Worm (Caenorhabditis elegans) whole organism, L2 larva: ENCODE data around the gene F21C10.19.

Experiments used
- C34F6.9 ChIP-seq: fragments of 150-350 bp; optimal IDR thresholded peaks from 2 replicates; lab custom pipeline; 2014; ENCODE audit warnings: missing biosample characterization, missing genetic modification characterization
- F13H6.1 ChIP-seq: sonication (generic microtip); optimal IDR thresholded peaks from 2 replicates; lab custom pipeline; 2016; ENCODE audit warnings: missing genetic modification characterization, missing compliant biosample characterization
- Y55F3AM.14 ChIP-seq: fragments of 200-800 bp; sonication (Bioruptor generic); optimal IDR thresholded peaks from 2 replicates; lab custom pipeline; 2018; ENCODE audit warnings: mild to moderate bottlenecking, missing genetic modification characterization, missing compliant biosample characterization
- ZK546.5 ChIP-seq: sonication (generic microtip); optimal IDR thresholded peaks from 2 replicates; lab custom pipeline; 2017; ENCODE audit warnings: missing biosample characterization, missing genetic modification characterization
- alr-1 ChIP-seq: fragments of 150-350 bp; optimal IDR thresholded peaks from 2 replicates; lab custom pipeline; 2014; ENCODE audit warnings: missing biosample characterization, missing genetic modification characterization
- aly-2 ChIP-seq: fragments of 150-350 bp; optimal IDR thresholded peaks from 2 replicates; lab custom pipeline; 2014; ENCODE audit warnings: missing biosample characterization, missing genetic modification characterization
- ama-1 ChIP-seq: fragments of 150-350 bp; optimal IDR thresholded peaks from 2 replicates; lab custom pipeline; 2018; ENCODE audit warnings: inconsistent platforms
- blmp-1 ChIP-seq: sonication (generic microtip); optimal IDR thresholded peaks from 2 replicates; lab custom pipeline; 2017; ENCODE audit warnings: missing genetic modification characterization, mild to moderate bottlenecking, missing compliant biosample characterization, antibody characterized with exemption, moderate library complexity; ENCODE audit not compliant: insufficient read depth
- ceh-82 ChIP-seq: fragments of 150-350 bp; optimal IDR thresholded peaks from 2 replicates; lab custom pipeline; 2014; ENCODE audit warnings: missing biosample characterization, missing genetic modification characterization
- crh-2 ChIP-seq: sonication (generic microtip); optimal IDR thresholded peaks from 2 replicates; lab custom pipeline; 2017; ENCODE audit warnings: missing biosample characterization, missing genetic modification characterization
- dmd-4 ChIP-seq: sonication (generic microtip); optimal IDR thresholded peaks from 2 replicates; lab custom pipeline; 2017; ENCODE audit warnings: missing biosample characterization, missing genetic modification characterization
- egl-27 ChIP-seq: sonication (generic microtip); optimal IDR thresholded peaks from 3 replicates; lab custom pipeline; 2017; ENCODE audit warnings: missing biosample characterization, missing genetic modification reagents, missing genetic modification characterization
- elt-1 ChIP-seq: fragments of 150-350 bp; optimal IDR thresholded peaks from 2 replicates; lab custom pipeline; 2014; ENCODE audit warnings: missing biosample characterization, missing genetic modification characterization
- elt-3 ChIP-seq: sonication (generic microtip); optimal IDR thresholded peaks from 2 replicates; lab custom pipeline; 2017; ENCODE audit warnings: missing biosample characterization, missing genetic modification characterization
- fos-1 ChIP-seq: fragments of 150-350 bp; optimal IDR thresholded peaks from 2 replicates; lab custom pipeline; 2014; ENCODE audit warnings: missing biosample characterization, missing genetic modification characterization
- gmeb-1 ChIP-seq: fragments of 150-350 bp; optimal IDR thresholded peaks from 2 replicates; lab custom pipeline; 2014; ENCODE audit warnings: missing biosample characterization, missing genetic modification characterization
- lin-11 ChIP-seq: fragments of 150-350 bp; sonication (generic microtip); optimal IDR thresholded peaks from 2 replicates; lab custom pipeline; 2014; ENCODE audit warnings: missing biosample characterization, missing genetic modification characterization, inconsistent platforms, mixed read lengths
- lin-13 ChIP-seq: fragments of 150-350 bp; optimal IDR thresholded peaks from 2 replicates; lab custom pipeline; 2014; ENCODE audit warnings: missing biosample characterization, missing genetic modification reagents, missing genetic modification characterization
- lin-39 ChIP-seq: fragments of 150-350 bp; optimal IDR thresholded peaks from 2 replicates; lab custom pipeline; 2014; ENCODE audit warnings: missing biosample characterization, missing genetic modification reagents, missing genetic modification characterization
- lsy-2 ChIP-seq, 2 experiments: fragments of 150-350 bp in 1 of 2; sonication (generic microtip) in 1 of 2; optimal IDR thresholded peaks; 2 replicates each; lab custom pipeline; 2014 to 2017; ENCODE audit warnings: missing biosample characterization in 2 of 2, missing genetic modification characterization in 2 of 2
- mab-5 ChIP-seq: fragments of 150-350 bp; optimal IDR thresholded peaks from 2 replicates; lab custom pipeline; 2014; ENCODE audit warnings: missing biosample characterization, missing genetic modification characterization
- mbf-1 ChIP-seq: sonication (generic microtip); optimal IDR thresholded peaks from 2 replicates; lab custom pipeline; 2017; ENCODE audit warnings: missing biosample characterization, missing genetic modification characterization
- mdl-1 ChIP-seq, 2 experiments: fragments of 150-350 bp in 1 of 2; sonication (generic microtip) in 1 of 2; optimal IDR thresholded peaks; 2 replicates each; lab custom pipeline; 2017; ENCODE audit warnings: missing biosample characterization in 2 of 2, missing genetic modification characterization in 2 of 2
- nhr-10 ChIP-seq: sonication (generic microtip); optimal IDR thresholded peaks from 2 replicates; lab custom pipeline; 2017; ENCODE audit warnings: missing biosample characterization, missing genetic modification characterization
- nhr-11 ChIP-seq: fragments of 150-350 bp; optimal IDR thresholded peaks from 2 replicates; lab custom pipeline; 2014; ENCODE audit warnings: missing biosample characterization, missing genetic modification characterization
- nhr-12 ChIP-seq: fragments of 150-350 bp; optimal IDR thresholded peaks from 2 replicates; lab custom pipeline; 2014; ENCODE audit warnings: missing biosample characterization, missing genetic modification characterization
- nhr-129 ChIP-seq: fragments of 150-350 bp; optimal IDR thresholded peaks from 2 replicates; lab custom pipeline; 2014; ENCODE audit warnings: missing biosample characterization, missing genetic modification characterization
- nhr-21 ChIP-seq: fragments of 150-350 bp; optimal IDR thresholded peaks from 2 replicates; lab custom pipeline; 2014; ENCODE audit warnings: missing biosample characterization, missing genetic modification characterization
- nhr-23 ChIP-seq: fragments of 150-350 bp; optimal IDR thresholded peaks from 2 replicates; lab custom pipeline; 2014; ENCODE audit warnings: missing biosample characterization, missing genetic modification reagents, missing genetic modification characterization
- nhr-237 ChIP-seq: fragments of 150-350 bp; optimal IDR thresholded peaks from 2 replicates; lab custom pipeline; 2014; ENCODE audit warnings: missing biosample characterization, missing genetic modification characterization
- nhr-25 ChIP-seq: fragments of 150-350 bp; sonication (generic microtip); optimal IDR thresholded peaks from 3 replicates; lab custom pipeline; 2014; ENCODE audit warnings: missing biosample characterization, missing genetic modification characterization
- nhr-6 ChIP-seq: fragments of 150-350 bp; optimal IDR thresholded peaks from 2 replicates; lab custom pipeline; 2014; ENCODE audit warnings: missing biosample characterization, missing genetic modification characterization
- nhr-77 ChIP-seq: fragments of 150-350 bp; optimal IDR thresholded peaks from 2 replicates; lab custom pipeline; 2014; ENCODE audit warnings: missing biosample characterization, missing genetic modification characterization
- peb-1 ChIP-seq: fragments of 150-350 bp; optimal IDR thresholded peaks from 2 replicates; lab custom pipeline; 2014; ENCODE audit warnings: missing biosample characterization, missing genetic modification characterization
- sem-4 ChIP-seq: fragments of 150-350 bp; optimal IDR thresholded peaks from 2 replicates; lab custom pipeline; 2014; ENCODE audit warnings: missing biosample characterization, missing genetic modification reagents, missing genetic modification characterization
- sma-3 ChIP-seq: sonication (generic microtip); optimal IDR thresholded peaks from 2 replicates; lab custom pipeline; 2016; ENCODE audit warnings: missing genetic modification reagents, missing genetic modification characterization, missing compliant biosample characterization
- sma-9 ChIP-seq, 2 experiments: fragments of 150-350 bp in 1 of 2; sonication (generic microtip) in 1 of 2; optimal IDR thresholded peaks; 2 replicates each; lab custom pipeline; 2014 to 2016; ENCODE audit warnings: missing genetic modification characterization in 2 of 2, mild to moderate bottlenecking in 1 of 2, missing biosample characterization in 1 of 2, missing compliant biosample characterization in 1 of 2, missing genetic modification reagents in 1 of 2, moderate library complexity in 1 of 2
- snpc-4 ChIP-seq: fragments of 150-350 bp; optimal IDR thresholded peaks from 2 replicates; lab custom pipeline; 2014; ENCODE audit warnings: missing biosample characterization, missing genetic modification characterization
- unc-55 ChIP-seq: fragments of 150-350 bp; sonication (generic microtip); optimal IDR thresholded peaks from 3 replicates; lab custom pipeline; 2014; ENCODE audit warnings: missing biosample characterization, missing genetic modification reagents, missing genetic modification characterization
- unc-62 ChIP-seq: fragments of 150-350 bp; optimal IDR thresholded peaks from 2 replicates; lab custom pipeline; 2014; ENCODE audit warnings: missing biosample characterization, missing genetic modification reagents, missing genetic modification characterization
- zag-1 ChIP-seq: fragments of 150-350 bp; optimal IDR thresholded peaks from 2 replicates; lab custom pipeline; 2014; ENCODE audit warnings: missing biosample characterization, missing genetic modification characterization
- ztf-1 ChIP-seq: fragments of 200-800 bp; sonication (Bioruptor generic); conservative IDR thresholded peaks from 2 replicates; pipeline ENCODE4 v1.3.6; 2022; ENCODE audit warnings: missing genetic modification characterization, missing compliant biosample characterization
- ztf-11 ChIP-seq: sonication (generic microtip); optimal IDR thresholded peaks from 2 replicates; lab custom pipeline; 2017; ENCODE audit warnings: missing biosample characterization, missing genetic modification characterization
- ztf-4 ChIP-seq: fragments of 150-350 bp; optimal IDR thresholded peaks from 2 replicates; lab custom pipeline; 2014; ENCODE audit warnings: missing biosample characterization, missing genetic modification characterization

Gene F21C10.19

ce11 chrV:9094060-9094628, 36.7 kb upstream of the F21C10.19 start:
- no peak for TF ChIP-seq elt-3 (tag; lab: Kevin White, UChicago)
- TF ChIP-seq F13H6.1: peak; percentile 75
- TF ChIP-seq snpc-4 (tag; lab: Kevin White, UChicago): peak; percentile 35
- TF ChIP-seq sma-3 (GFP tag; lab: Kevin White, UChicago): peak; percentile 58
- TF ChIP-seq nhr-77: no peak
- TF ChIP-seq mab-5: no peak
- no peak for TF ChIP-seq blmp-1 (tag; lab: Kevin White, UChicago)
- peak; percentile 93 for TF ChIP-seq nhr-129 (tag; lab: Kevin White, UChicago)
- TF ChIP-seq nhr-21 (tag; lab: Kevin White, UChicago): peak; percentile 21
- TF ChIP-seq lin-11 (tag; lab: Kevin White, UChicago): peak; percentile 7
- TF ChIP-seq ztf-4 (tag; lab: Kevin White, UChicago): peak; percentile 35
- TF ChIP-seq ztf-1: no peak
- TF ChIP-seq peb-1 (tag; lab: Kevin White, UChicago): no peak
- TF ChIP-seq ama-1: peak; percentile 46
- peak; percentile 96 for TF ChIP-seq sma-9 (GFP tag; optimal IDR thresholded peaks at IDR 0.05; lab: Kevin White, UChicago)
- TF ChIP-seq sma-9 (tag; optimal IDR thresholded peaks at IDR 0.05; lab: Kevin White, UChicago): no peak
- no peak for TF ChIP-seq nhr-6 (tag; lab: Kevin White, UChicago)
- no peak for TF ChIP-seq lin-13 (GFP tag; lab: Kevin White, UChicago)
- TF ChIP-seq zag-1 (tag; lab: Kevin White, UChicago): no peak
- peak; percentile 51 for TF ChIP-seq gmeb-1 (tag; lab: Kevin White, UChicago)
- TF ChIP-seq mbf-1 (tag; lab: Kevin White, UChicago): no peak
- TF ChIP-seq unc-55 (GFP tag; lab: Kevin White, UChicago): peak; percentile 0
- peak in 1 of 2 experiments; percentile 72 for TF ChIP-seq lsy-2 (tag; optimal IDR thresholded peaks at IDR 0.05; lab: Kevin White, UChicago)
- peak in 1 of 2 experiments; percentile 39 for TF ChIP-seq mdl-1 (tag; optimal IDR thresholded peaks at IDR 0.05; lab: Kevin White, UChicago)
- no peak for TF ChIP-seq elt-1 (tag; lab: Kevin White, UChicago)
- peak; percentile 68 for TF ChIP-seq C34F6.9 (tag; lab: Kevin White, UChicago)
- no peak for TF ChIP-seq nhr-12 (tag; lab: Kevin White, UChicago)
- peak; percentile 48 for TF ChIP-seq Y55F3AM.14 (GFP tag; lab: Kevin White, UChicago)
- peak; percentile 5 for TF ChIP-seq nhr-25
- peak; percentile 81 for TF ChIP-seq crh-2

ce11 chrV:9094976-9095375, 35.9 kb upstream of the F21C10.19 start:
- TF ChIP-seq sma-9 (GFP tag; optimal IDR thresholded peaks at IDR 0.05; lab: Kevin White, UChicago): peak; percentile 43
- TF ChIP-seq sma-9 (tag; optimal IDR thresholded peaks at IDR 0.05; lab: Kevin White, UChicago): no peak
- TF ChIP-seq ztf-11 (tag; lab: Kevin White, UChicago): no peak
- TF ChIP-seq nhr-129 (tag; lab: Kevin White, UChicago): no peak
- TF ChIP-seq mbf-1 (tag; lab: Kevin White, UChicago): no peak
- no peak for TF ChIP-seq ZK546.5 (tag; lab: Kevin White, UChicago)
- TF ChIP-seq crh-2: peak; percentile 13
- TF ChIP-seq nhr-21 (tag; lab: Kevin White, UChicago): no peak
- no peak for TF ChIP-seq nhr-23 (tag; lab: Kevin White, UChicago)
- no peak for TF ChIP-seq nhr-25
- TF ChIP-seq zag-1 (tag; lab: Kevin White, UChicago): no peak
- no peak for TF ChIP-seq dmd-4
- no peak for TF ChIP-seq nhr-11 (tag; lab: Kevin White, UChicago)
- no peak for TF ChIP-seq sem-4 (tag; lab: Kevin White, UChicago)
- TF ChIP-seq elt-3 (tag; lab: Kevin White, UChicago): no peak
- no peak for TF ChIP-seq nhr-77
- TF ChIP-seq C34F6.9 (tag; lab: Kevin White, UChicago): peak; percentile 20
- TF ChIP-seq snpc-4 (tag; lab: Kevin White, UChicago): no peak
- no peak for TF ChIP-seq fos-1 (tag; lab: Kevin White, UChicago)
- TF ChIP-seq egl-27 (tag; lab: Kevin White, UChicago): no peak
- no peak for TF ChIP-seq unc-62 (GFP tag; lab: Kevin White, UChicago)
- TF ChIP-seq lin-39: no peak
- no peak for TF ChIP-seq gmeb-1 (tag; lab: Kevin White, UChicago)
- no peak for TF ChIP-seq ceh-82 (tag; lab: Kevin White, UChicago)
- no peak for TF ChIP-seq nhr-6 (tag; lab: Kevin White, UChicago)
- no peak for TF ChIP-seq nhr-10 (tag; lab: Kevin White, UChicago)
- TF ChIP-seq sma-3 (GFP tag; lab: Kevin White, UChicago): no peak
- no peak for TF ChIP-seq aly-2 (tag; lab: Kevin White, UChicago)
- peak in 1 of 2 experiments; percentile 5 for TF ChIP-seq lsy-2 (tag; optimal IDR thresholded peaks at IDR 0.05; lab: Kevin White, UChicago)
- TF ChIP-seq nhr-237 (tag; lab: Kevin White, UChicago): no peak
- no peak for TF ChIP-seq alr-1 (tag; lab: Kevin White, UChicago)
